Worm (Caenorhabditis elegans) whole organism, L3 larva: ENCODE results near the gene gem-1.
A peak's percentile ranks its signal among the peaks of the same experiment; 100 is the strongest.

Experiments
- R02D3.7 ChIP-seq: fragments of 150-350 bp; optimal IDR thresholded peaks from 2 replicates; lab custom pipeline; 2014; ENCODE audit warnings: missing biosample characterization, missing genetic modification characterization
- ZK546.5 ChIP-seq: sonication (generic microtip); optimal IDR thresholded peaks from 2 replicates; lab custom pipeline; 2017; ENCODE audit warnings: missing biosample characterization, missing genetic modification characterization
- ama-1 ChIP-seq: fragments of 150-350 bp; optimal IDR thresholded peaks from 2 replicates; lab custom pipeline; 2018
- ceh-28 ChIP-seq: fragments of 150-350 bp; optimal IDR thresholded peaks from 2 replicates; lab custom pipeline; 2014; ENCODE audit warnings: missing biosample characterization, missing genetic modification reagents, missing genetic modification characterization
- ceh-82 ChIP-seq: fragments of 150-350 bp; optimal IDR thresholded peaks from 2 replicates; lab custom pipeline; 2014; ENCODE audit warnings: missing biosample characterization, missing genetic modification characterization
- egl-27 ChIP-seq: sonication (generic microtip); optimal IDR thresholded peaks from 4 replicates; lab custom pipeline; 2017; ENCODE audit warnings: missing biosample characterization, missing genetic modification reagents, missing genetic modification characterization
- egl-5 ChIP-seq: fragments of 150-350 bp; optimal IDR thresholded peaks from 2 replicates; lab custom pipeline; 2017; ENCODE audit warnings: missing biosample characterization, missing genetic modification reagents, missing genetic modification characterization, inconsistent platforms
- eor-1 ChIP-seq, 2 experiments: fragments of 150-350 bp; optimal IDR thresholded peaks; 2 replicates each; lab custom pipeline; 2014 to 2018; ENCODE audit warnings: missing biosample characterization in 2 of 2, missing genetic modification characterization in 2 of 2
- fkh-10 ChIP-seq: sonication (generic microtip); optimal IDR thresholded peaks from 2 replicates; lab custom pipeline; 2017; ENCODE audit warnings: missing biosample characterization, missing genetic modification reagents, missing genetic modification characterization
- fos-1 ChIP-seq: fragments of 150-350 bp; optimal IDR thresholded peaks from 2 replicates; lab custom pipeline; 2014; ENCODE audit warnings: missing biosample characterization, missing genetic modification characterization
- hmg-11 ChIP-seq: sonication (generic microtip); optimal IDR thresholded peaks from 2 replicates; lab custom pipeline; 2016; ENCODE audit warnings: missing genetic modification characterization, missing compliant biosample characterization
- lin-15B ChIP-seq: fragments of 150-350 bp; optimal IDR thresholded peaks from 2 replicates; lab custom pipeline; 2014; ENCODE audit warnings: missing biosample characterization, missing genetic modification characterization
- lin-39 ChIP-seq: fragments of 150-350 bp; optimal IDR thresholded peaks from 2 replicates; lab custom pipeline; 2018; ENCODE audit warnings: missing biosample characterization, missing genetic modification reagents, missing genetic modification characterization
- mml-1 ChIP-seq: fragments of 150-350 bp; sonication (generic microtip); optimal IDR thresholded peaks from 3 replicates; lab custom pipeline; 2014; ENCODE audit warnings: missing biosample characterization, missing genetic modification characterization
- nfya-1 ChIP-seq: sonication (generic microtip); optimal IDR thresholded peaks from 2 replicates; lab custom pipeline; 2017; ENCODE audit warnings: missing genetic modification characterization, mild to moderate bottlenecking, missing compliant biosample characterization, antibody characterized with exemption, moderate library complexity; ENCODE audit not compliant: insufficient read depth
- nhr-12 ChIP-seq: fragments of 150-350 bp; optimal IDR thresholded peaks from 2 replicates; lab custom pipeline; 2014; ENCODE audit warnings: missing biosample characterization, missing genetic modification characterization
- nhr-23 ChIP-seq: fragments of 150-350 bp; optimal IDR thresholded peaks from 2 replicates; lab custom pipeline; 2014; ENCODE audit warnings: missing biosample characterization, missing genetic modification reagents, missing genetic modification characterization
- nhr-237 ChIP-seq: fragments of 150-350 bp; optimal IDR thresholded peaks from 2 replicates; lab custom pipeline; 2014; ENCODE audit warnings: missing biosample characterization, missing genetic modification characterization
- nhr-25 ChIP-seq: sonication (generic microtip); optimal IDR thresholded peaks from 2 replicates; lab custom pipeline; 2017; ENCODE audit warnings: missing biosample characterization, missing genetic modification characterization
- nhr-28 ChIP-seq: fragments of 150-350 bp; optimal IDR thresholded peaks from 2 replicates; lab custom pipeline; 2014; ENCODE audit warnings: missing biosample characterization, missing genetic modification characterization
- nhr-67 ChIP-seq: fragments of 150-350 bp; optimal IDR thresholded peaks from 2 replicates; lab custom pipeline; 2014; ENCODE audit warnings: missing biosample characterization, missing genetic modification characterization
- pha-4 ChIP-seq: fragments of 150-350 bp; optimal IDR thresholded peaks from 2 replicates; lab custom pipeline; 2014; ENCODE audit warnings: missing biosample characterization, missing genetic modification reagents, missing genetic modification characterization
- sea-2 ChIP-seq: fragments of 150-350 bp; sonication (generic microtip); optimal IDR thresholded peaks from 4 replicates; lab custom pipeline; 2014; ENCODE audit warnings: missing biosample characterization, missing genetic modification reagents, missing genetic modification characterization
- skn-1 ChIP-seq: fragments of 150-350 bp; optimal IDR thresholded peaks from 2 replicates; lab custom pipeline; 2014; ENCODE audit warnings: missing biosample characterization, missing genetic modification characterization
- snpc-4 ChIP-seq: fragments of 150-350 bp; optimal IDR thresholded peaks from 2 replicates; lab custom pipeline; 2014; ENCODE audit warnings: missing biosample characterization, missing genetic modification characterization
- tbx-2 ChIP-seq: sonication (generic microtip); optimal IDR thresholded peaks from 2 replicates; lab custom pipeline; 2016; ENCODE audit warnings: mild to moderate bottlenecking, missing genetic modification characterization, missing compliant biosample characterization
- unc-39 ChIP-seq: sonication (generic microtip); optimal IDR thresholded peaks from 4 replicates; lab custom pipeline; 2017; ENCODE audit warnings: missing biosample characterization, missing genetic modification characterization
- unc-62 ChIP-seq: fragments of 150-350 bp; sonication (generic microtip); optimal IDR thresholded peaks from 4 replicates; lab custom pipeline; 2014; ENCODE audit warnings: missing biosample characterization, missing genetic modification reagents, missing genetic modification characterization
- ztf-4 ChIP-seq: fragments of 150-350 bp; optimal IDR thresholded peaks from 2 replicates; lab custom pipeline; 2014; ENCODE audit warnings: missing biosample characterization, missing genetic modification characterization

Gene gem-1

DNA sequence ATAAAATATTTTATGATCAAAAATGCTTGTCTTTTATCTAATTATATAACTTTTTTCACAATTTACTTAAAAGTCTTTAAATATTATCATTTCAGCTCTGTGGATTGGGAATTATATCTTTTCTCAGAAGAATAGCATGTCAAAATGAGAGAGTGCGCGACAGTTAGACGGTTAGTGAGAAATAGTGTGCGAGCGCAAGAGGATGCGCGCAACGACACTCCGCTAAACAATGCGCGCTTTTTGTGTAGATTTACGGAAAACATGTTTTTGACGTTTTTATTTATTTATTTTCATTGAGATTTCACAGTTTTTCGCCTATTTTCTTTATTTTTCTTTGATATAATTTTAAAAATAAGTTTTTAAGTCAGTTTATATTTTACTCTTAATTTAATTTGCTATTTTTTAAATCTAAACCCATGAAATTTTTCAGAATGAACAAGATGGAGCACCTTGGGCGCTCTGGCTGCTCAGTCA is 19.8 kb upstream of the gem-1 start, which contains the start of gene F02C12.3 (continued):
- no peak for TF ChIP-seq fos-1 (tag; lab: Kevin White, UChicago)
- no peak for TF ChIP-seq nhr-237 (tag; lab: Kevin White, UChicago)
- TF ChIP-seq skn-1 (tag; lab: Kevin White, UChicago): peak; percentile 66
- no peak for TF ChIP-seq unc-39 (tag; lab: Kevin White, UChicago)
- TF ChIP-seq nhr-23 (tag; lab: Kevin White, UChicago): peak; percentile 88
- peak; percentile 87 for TF ChIP-seq nfya-1 (tag; lab: Kevin White, UChicago)
- TF ChIP-seq egl-27 (tag; lab: Kevin White, UChicago): no peak

DNA sequence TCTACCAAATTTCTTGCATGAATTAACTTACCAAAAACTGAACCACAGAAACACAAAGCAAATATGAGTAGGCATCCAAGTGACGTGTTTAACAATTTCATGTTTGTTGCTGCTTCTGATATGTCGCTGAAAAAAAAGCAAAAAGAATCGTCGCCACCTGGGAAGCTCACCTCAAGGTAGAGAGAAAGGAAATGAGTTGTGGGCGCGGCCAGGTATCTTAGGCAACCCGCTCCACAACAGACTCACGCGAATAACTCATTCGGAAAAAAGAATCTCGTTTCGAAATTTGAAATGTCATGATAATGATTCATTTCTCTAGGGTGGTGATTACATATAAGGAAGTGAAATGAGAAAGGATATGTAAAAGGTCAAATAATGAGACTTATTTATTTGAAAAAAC is 18.2 kb upstream of the gem-1 start, which contains the start of gene irld-2:
TSS of gene irld-2 (minus strand) at position 101 of the 400 bp plus-strand sequence.
- no peak for TF ChIP-seq pha-4 (tag; lab: Kevin White, UChicago)
- no peak for TF ChIP-seq hmg-11 (tag; lab: Kevin White, UChicago)
- TF ChIP-seq tbx-2 (tag; lab: Kevin White, UChicago): no peak
- no peak for TF ChIP-seq ztf-4 (tag; lab: Kevin White, UChicago)
- TF ChIP-seq snpc-4 (tag; lab: Kevin White, UChicago): no peak
- no peak for TF ChIP-seq nhr-67 (tag; lab: Kevin White, UChicago)
- TF ChIP-seq eor-1 (tag; optimal IDR thresholded peaks at IDR 0.05; lab: Kevin White, UChicago): no peak
- TF ChIP-seq nhr-28 (tag; lab: Kevin White, UChicago): no peak
- no peak for TF ChIP-seq ZK546.5 (tag; lab: Kevin White, UChicago)
- TF ChIP-seq nhr-12 (tag; lab: Kevin White, UChicago): no peak
- TF ChIP-seq skn-1 (tag; lab: Kevin White, UChicago): no peak
- TF ChIP-seq mml-1 (tag; lab: Kevin White, UChicago): no peak
- no peak for TF ChIP-seq lin-15B (tag; lab: Kevin White, UChicago)
- TF ChIP-seq unc-39 (tag; lab: Kevin White, UChicago): no peak
- TF ChIP-seq ceh-82: no peak

DNA sequence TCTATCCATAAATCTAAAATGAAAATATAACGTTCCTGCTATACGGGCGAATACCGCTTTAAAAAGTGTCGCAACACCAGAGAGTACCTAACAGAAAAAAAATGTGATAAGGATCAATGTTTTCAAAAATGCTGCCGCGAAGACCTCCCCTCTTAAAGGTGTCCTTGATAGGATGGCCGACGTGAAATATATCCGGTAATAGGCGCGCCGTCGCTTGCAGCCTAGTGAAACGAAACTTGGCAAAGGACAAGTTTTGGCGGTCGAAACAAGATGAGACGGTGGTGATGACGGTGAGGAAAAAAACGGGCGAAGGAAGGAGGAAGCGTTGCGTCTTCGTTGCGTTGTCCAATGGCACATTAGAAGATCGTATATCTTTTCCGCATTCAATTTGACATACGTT is 12.0 kb upstream of the gem-1 start:
- TF ChIP-seq unc-39 (tag; lab: Kevin White, UChicago) (no peak), nfya-1 (tag; lab: Kevin White, UChicago) (peak; percentile 9), nhr-25 (peak; percentile 92)

DNA sequence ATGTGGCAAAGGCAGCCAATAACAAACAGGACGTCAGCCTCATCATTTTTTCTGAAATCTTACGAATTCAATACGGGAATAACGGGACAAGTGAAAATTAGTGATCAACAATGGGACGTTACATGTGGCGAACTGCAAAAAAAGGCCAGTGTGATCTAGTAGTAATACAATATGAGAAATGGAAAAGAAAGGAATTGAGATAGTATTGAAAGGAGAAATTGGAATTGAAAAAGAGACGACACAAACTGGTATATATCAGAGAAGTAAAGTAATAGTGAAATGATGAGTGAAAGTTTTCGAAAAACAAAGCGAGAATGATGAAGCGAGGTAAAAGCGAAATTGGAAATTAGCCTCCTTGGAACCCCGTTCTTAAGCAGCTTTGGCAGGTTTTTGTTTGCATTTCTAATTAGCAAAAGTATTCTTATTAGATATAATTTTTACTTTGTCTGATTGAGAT is 10.7 kb upstream of the gem-1 start, which contains the start of gene C49F8.3:
TSS of gene C49F8.3 (minus strand) at position 51 of the 457 bp plus-strand sequence.
- TF ChIP-seq unc-39 (tag; lab: Kevin White, UChicago): no peak
- peak; percentile 1 for TF ChIP-seq nhr-23 (tag; lab: Kevin White, UChicago)
- TF ChIP-seq, all 47 proteins: peak for 1

DNA sequence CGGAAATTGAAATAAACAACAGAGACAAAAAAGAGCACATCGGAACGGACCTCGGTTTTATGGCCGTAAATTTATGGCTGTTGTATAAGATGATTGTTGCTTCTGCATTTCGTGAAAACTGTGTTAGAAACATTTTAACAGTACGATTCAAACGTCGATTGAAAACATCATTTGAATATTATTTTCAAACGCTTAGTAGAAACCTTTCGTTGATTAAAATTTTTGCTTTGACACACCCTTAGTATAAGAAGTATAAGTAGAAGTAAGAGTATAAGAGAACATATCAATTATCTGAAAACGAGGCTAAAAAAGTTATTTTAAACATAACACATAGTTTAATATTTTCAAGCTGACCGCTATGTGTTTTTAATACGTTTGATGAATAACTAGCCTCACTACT is 8.0 kb upstream of the gem-1 start:
- TF ChIP-seq R02D3.7: no peak
- no peak for TF ChIP-seq egl-5 (tag; lab: Kevin White, UChicago)
- no peak for TF ChIP-seq ZK546.5 (tag; lab: Kevin White, UChicago)
- no peak for TF ChIP-seq nhr-25
- no peak for TF ChIP-seq ztf-4 (tag; lab: Kevin White, UChicago)
- TF ChIP-seq sea-2 (GFP tag; lab: Kevin White, UChicago): no peak
- TF ChIP-seq fkh-10 (GFP tag; lab: Kevin White, UChicago): no peak
- no peak for TF ChIP-seq unc-62
- no peak for TF ChIP-seq lin-39 (tag; lab: Kevin White, UChicago)
- TF ChIP-seq tbx-2 (tag; lab: Kevin White, UChicago): no peak
- no peak for TF ChIP-seq nhr-23 (tag; lab: Kevin White, UChicago)
- no peak for TF ChIP-seq ama-1 (lab: Kevin White, UChicago)
- no peak for TF ChIP-seq eor-1 (tag; optimal IDR thresholded peaks at IDR 0.05; lab: Kevin White, UChicago)
- no peak for TF ChIP-seq ceh-82

DNA sequence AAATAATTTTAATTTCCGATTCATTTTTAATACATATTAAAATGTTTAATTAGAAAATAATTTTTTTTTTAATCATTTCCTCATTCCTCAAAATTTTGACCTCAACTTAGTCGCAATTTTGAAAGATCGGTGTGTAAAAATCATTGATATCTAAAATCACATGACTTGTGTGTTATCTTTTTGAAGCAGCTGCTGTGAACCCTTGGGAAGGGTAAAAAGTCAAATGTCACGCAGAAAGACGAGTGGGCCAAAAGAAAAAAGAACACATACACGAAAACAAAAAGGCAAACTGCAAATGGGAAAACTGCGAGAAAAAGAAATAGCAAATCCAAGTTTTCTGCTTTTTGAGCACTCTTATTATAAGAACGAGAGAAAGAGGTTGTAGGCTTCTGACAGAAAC is 6.5 kb upstream of the gem-1 start:
- peak; percentile 28 for TF ChIP-seq nfya-1 (tag; lab: Kevin White, UChicago)
- peak; percentile 67 for TF ChIP-seq lin-39 (tag; lab: Kevin White, UChicago)
- TF ChIP-seq ceh-28 (tag; lab: Kevin White, UChicago): no peak
